Fruit fly (Drosophila melanogaster) whole organism, embryonic: ENCODE measurements around the gene CG17221.

Experiments used
- Adf1 ChIP-seq: fragments of 200-800 bp; sonication (Bioruptor generic); IDR thresholded peaks from 2 replicates; pipeline ENCODE4 v1.3.6; 2022; ENCODE audit warnings: missing biosample characterization, missing genetic modification characterization
- Atf-2 ChIP-seq: fragments of 200-800 bp; sonication (Bioruptor generic); optimal IDR thresholded peaks from 2 replicates; lab custom pipeline; 2016; ENCODE audit warnings: missing biosample characterization, missing genetic modification characterization
- CG11398 ChIP-seq: fragments of 200-800 bp; sonication (Bioruptor generic); optimal IDR thresholded peaks from 2 replicates; lab custom pipeline; 2016; ENCODE audit warnings: missing biosample characterization, missing genetic modification characterization
- CG12659 ChIP-seq: fragments of 200-800 bp; sonication (Bioruptor generic); optimal IDR thresholded peaks from 3 replicates; lab custom pipeline; 2017; ENCODE audit warnings: mild to moderate bottlenecking, missing biosample characterization, missing genetic modification reagents, missing genetic modification characterization
- CG13624 ChIP-seq: fragments of 200-800 bp; sonication (Bioruptor generic); optimal IDR thresholded peaks from 2 replicates; lab custom pipeline; 2016; ENCODE audit warnings: missing biosample characterization, missing genetic modification characterization
- CG13775 ChIP-seq: fragments of 200-800 bp; sonication (Bioruptor generic); optimal IDR thresholded peaks from 3 replicates; lab custom pipeline; 2017; ENCODE audit warnings: missing biosample characterization, mild to moderate bottlenecking, missing genetic modification characterization
- CG13894 ChIP-seq: fragments of 200-800 bp; sonication (Bioruptor generic); optimal IDR thresholded peaks from 3 replicates; lab custom pipeline; 2018; ENCODE audit warnings: missing biosample characterization, mild to moderate bottlenecking, missing genetic modification characterization, moderate library complexity
- CG15011 ChIP-seq: fragments of 200-800 bp; sonication (Bioruptor generic); optimal IDR thresholded peaks from 3 replicates; lab custom pipeline; 2018; ENCODE audit warnings: missing biosample characterization, mild to moderate bottlenecking, missing genetic modification characterization
- CG16815 ChIP-seq: fragments of 200-800 bp; sonication (Bioruptor generic); optimal IDR thresholded peaks from 3 replicates; lab custom pipeline; 2017; ENCODE audit warnings: missing biosample characterization, mild to moderate bottlenecking, missing genetic modification characterization
- CG17361 ChIP-seq: fragments of 200-800 bp; sonication (Bioruptor generic); IDR thresholded peaks from 3 replicates; pipeline ENCODE4 v1.3.6; 2022; ENCODE audit warnings: missing biosample characterization, missing genetic modification characterization
- CG18011 ChIP-seq: fragments of 200-800 bp; sonication (Bioruptor generic); optimal IDR thresholded peaks from 2 replicates; lab custom pipeline; 2017; ENCODE audit warnings: missing biosample characterization, missing genetic modification characterization, mild to moderate bottlenecking, moderate library complexity, missing genotype
- CG18619 ChIP-seq: fragments of 200-800 bp; sonication (Bioruptor generic); optimal IDR thresholded peaks from 3 replicates; lab custom pipeline; 2017; ENCODE audit warnings: missing biosample characterization, mild to moderate bottlenecking, missing genetic modification characterization
- CG2116 ChIP-seq: fragments of 200-800 bp; sonication (Bioruptor generic); optimal IDR thresholded peaks from 3 replicates; lab custom pipeline; 2018; ENCODE audit warnings: missing biosample characterization, mild to moderate bottlenecking, missing genetic modification characterization
- CG30403 ChIP-seq: fragments of 200-800 bp; sonication (Bioruptor generic); optimal IDR thresholded peaks from 3 replicates; lab custom pipeline; 2016; ENCODE audit warnings: missing biosample characterization, missing genetic modification characterization
- CG31388 ChIP-seq: fragments of 200-800 bp; sonication (Bioruptor generic); optimal IDR thresholded peaks from 2 replicates; lab custom pipeline; 2016; ENCODE audit warnings: missing biosample characterization, missing genetic modification characterization
- CG34224 ChIP-seq: fragments of 200-800 bp; sonication (Bioruptor generic); IDR thresholded peaks from 3 replicates; pipeline ENCODE4 v1.3.6; 2022; ENCODE audit warnings: missing biosample characterization, missing genetic modification characterization; ENCODE audit not compliant: partially characterized antibody
- CG3847 ChIP-seq: fragments of 200-800 bp; sonication (Bioruptor generic); IDR thresholded peaks from 2 replicates; pipeline ENCODE4 v1.3.6; 2022; ENCODE audit warnings: missing biosample characterization, missing genetic modification characterization
- CG4707 ChIP-seq: fragments of 200-800 bp; sonication (Bioruptor generic); optimal IDR thresholded peaks from 2 replicates; lab custom pipeline; 2018; ENCODE audit warnings: missing biosample characterization, mild to moderate bottlenecking, missing genetic modification characterization, moderate library complexity
- CG7839 ChIP-seq: fragments of 200-800 bp; sonication (Bioruptor generic); optimal IDR thresholded peaks from 3 replicates; lab custom pipeline; 2018; ENCODE audit warnings: missing biosample characterization, mild to moderate bottlenecking, missing genetic modification characterization, moderate library complexity
- CG7963 ChIP-seq: fragments of 200-800 bp; sonication (Bioruptor generic); IDR thresholded peaks from 3 replicates; pipeline ENCODE4 v1.3.6; 2022; ENCODE audit warnings: missing biosample characterization, missing genetic modification characterization; ENCODE audit not compliant: partially characterized antibody
- CG7987 ChIP-seq: fragments of 200-800 bp; sonication (Bioruptor generic); optimal IDR thresholded peaks from 2 replicates; lab custom pipeline; 2018; ENCODE audit warnings: missing biosample characterization, mild to moderate bottlenecking, missing genetic modification characterization, moderate library complexity
- CG9727 ChIP-seq: fragments of 200-800 bp; sonication (Bioruptor generic); optimal IDR thresholded peaks from 3 replicates; lab custom pipeline; 2017; ENCODE audit warnings: missing biosample characterization, mild to moderate bottlenecking, missing genetic modification characterization
- CTCF ChIP-seq: fragments of 200-800 bp; sonication (Bioruptor generic); optimal IDR thresholded peaks from 2 replicates; lab custom pipeline; 2017; ENCODE audit warnings: missing biosample characterization, mild to moderate bottlenecking, missing genetic modification characterization, moderate library complexity
- CoRest ChIP-seq: fragments of 200-800 bp; sonication (Bioruptor generic); optimal IDR thresholded peaks from 3 replicates; lab custom pipeline; 2018; ENCODE audit warnings: missing biosample characterization, mild to moderate bottlenecking, missing genetic modification characterization, moderate library complexity
- D19A ChIP-seq: fragments of 200-800 bp; optimal IDR thresholded peaks from 3 replicates; lab custom pipeline; 2019; ENCODE audit warnings: missing biosample characterization, mild to moderate bottlenecking, missing genetic modification characterization, moderate library complexity
- Dll ChIP-seq: fragments of 200-800 bp; sonication (Bioruptor generic); IDR thresholded peaks from 4 replicates; pipeline ENCODE4 v1.3.6; 2022; ENCODE audit warnings: missing biosample characterization, missing genetic modification characterization; ENCODE audit not compliant: partially characterized antibody
- Elba2 ChIP-seq: fragments of 200-800 bp; sonication (Bioruptor generic); optimal IDR thresholded peaks from 3 replicates; lab custom pipeline; 2016; ENCODE audit warnings: missing biosample characterization, missing genetic modification characterization
- HLH4C ChIP-seq: fragments of 200-800 bp; sonication (Bioruptor generic); IDR thresholded peaks from 3 replicates; pipeline ENCODE4 v1.3.6; 2022; ENCODE audit warnings: missing biosample characterization, missing genetic modification characterization; ENCODE audit not compliant: partially characterized antibody
- Med ChIP-seq: fragments of 200-800 bp; sonication (Bioruptor generic); peaks from one replicate; lab custom pipeline; 2016; ENCODE audit warnings: missing biosample characterization, missing genetic modification characterization, mild to moderate bottlenecking, inconsistent platforms, moderate library complexity
- NC2α ChIP-seq: fragments of 200-800 bp; sonication (Bioruptor generic); optimal IDR thresholded peaks from 2 replicates; lab custom pipeline; 2016; ENCODE audit warnings: missing biosample characterization, missing genetic modification characterization
- NC2β ChIP-seq: fragments of 200-800 bp; sonication (Bioruptor generic); optimal IDR thresholded peaks from 2 replicates; lab custom pipeline; 2016; ENCODE audit warnings: missing biosample characterization, missing genetic modification characterization
- Rx ChIP-seq: fragments of 200-800 bp; sonication (Bioruptor generic); IDR thresholded peaks from 2 replicates; pipeline ENCODE4 v1.3.6; 2022; ENCODE audit warnings: missing biosample characterization, missing genetic modification characterization
- YL-1 ChIP-seq: fragments of 200-800 bp; sonication (Bioruptor generic); optimal IDR thresholded peaks from 3 replicates; lab custom pipeline; 2017; ENCODE audit warnings: missing biosample characterization, mild to moderate bottlenecking, missing genetic modification characterization
- ac ChIP-seq: fragments of 200-800 bp; sonication (Bioruptor generic); optimal IDR thresholded peaks from 3 replicates; lab custom pipeline; 2017; ENCODE audit warnings: missing biosample characterization, mild to moderate bottlenecking, missing genetic modification characterization
- ase ChIP-seq: fragments of 200-800 bp; sonication (Bioruptor generic); IDR thresholded peaks from 3 replicates; pipeline ENCODE4 v1.3.6; 2022; ENCODE audit warnings: missing biosample characterization, missing genetic modification characterization
- cas ChIP-seq: fragments of 200-800 bp; sonication (Bioruptor generic); IDR thresholded peaks from 2 replicates; pipeline ENCODE4 v1.3.6; 2022; ENCODE audit warnings: missing biosample characterization, missing genetic modification characterization
- cg ChIP-seq: fragments of 200-800 bp; sonication (Bioruptor generic); optimal IDR thresholded peaks from 3 replicates; lab custom pipeline; 2019; ENCODE audit warnings: missing biosample characterization, mild to moderate bottlenecking, missing genetic modification characterization, moderate library complexity
- croc ChIP-seq: fragments of 200-800 bp; sonication (Bioruptor generic); conservative IDR thresholded peaks from 3 replicates; pipeline ENCODE4 v1.3.6; 2022; ENCODE audit warnings: missing biosample characterization, missing genetic modification characterization
- exex ChIP-seq: fragments of 200-800 bp; sonication (Bioruptor generic); optimal IDR thresholded peaks from 4 replicates; lab custom pipeline; 2018; ENCODE audit warnings: missing biosample characterization, mild to moderate bottlenecking, missing genetic modification characterization, moderate library complexity
- fd3F ChIP-seq: fragments of 200-800 bp; sonication (Bioruptor generic); optimal IDR thresholded peaks from 2 replicates; lab custom pipeline; 2018; ENCODE audit warnings: missing biosample characterization, mild to moderate bottlenecking, missing genetic modification characterization, moderate library complexity
- fu2 ChIP-seq: fragments of 200-800 bp; sonication (Bioruptor generic); optimal IDR thresholded peaks from 2 replicates; lab custom pipeline; 2016; ENCODE audit warnings: missing biosample characterization, missing genetic modification characterization
- inv ChIP-seq: fragments of 200-800 bp; sonication (Bioruptor generic); IDR thresholded peaks from 2 replicates; pipeline ENCODE4 v1.3.6; 2022; ENCODE audit warnings: missing biosample characterization, missing genetic modification characterization; ENCODE audit not compliant: partially characterized antibody
- lilli ChIP-seq: fragments of 200-800 bp; sonication (Bioruptor generic); optimal IDR thresholded peaks from 3 replicates; lab custom pipeline; 2016; ENCODE audit warnings: missing biosample characterization, missing genetic modification characterization
- lov ChIP-seq, 2 experiments: fragments of 200-800 bp in 1 of 2; fragments of >200 bp in 1 of 2; sonication (Bioruptor generic) in 1 of 2; IDR thresholded peaks in 1 of 2; optimal IDR thresholded peaks in 1 of 2; 2 replicates in 1 of 2; 3 replicates in 1 of 2; pipeline versions ENCODE4 v1.3.6 to Lab custom; 2017 to 2022; ENCODE audit warnings: missing biosample characterization in 1 of 2, missing genetic modification characterization in 1 of 2
- mld ChIP-seq: fragments of 200-800 bp; sonication (Bioruptor generic); IDR thresholded peaks from 3 replicates; pipeline ENCODE4 v1.3.6; 2022; ENCODE audit warnings: missing biosample characterization, missing genetic modification characterization; ENCODE audit not compliant: partially characterized antibody
- org-1 ChIP-seq: fragments of 200-800 bp; sonication (Bioruptor generic); optimal IDR thresholded peaks from 2 replicates; lab custom pipeline; 2017; ENCODE audit warnings: missing biosample characterization, missing genetic modification characterization
- pfk ChIP-seq: fragments of 200-800 bp; sonication (Bioruptor generic); optimal IDR thresholded peaks from 2 replicates; lab custom pipeline; 2018; ENCODE audit warnings: missing biosample characterization, mild to moderate bottlenecking, missing genetic modification characterization, moderate library complexity
- sob ChIP-seq: fragments of 200-800 bp; sonication (Bioruptor generic); IDR thresholded peaks from 2 replicates; pipeline ENCODE4 v1.3.6; 2022; ENCODE audit warnings: missing biosample characterization, missing genetic modification characterization
- sqz ChIP-seq: fragments of 200-800 bp; sonication (Bioruptor generic); optimal IDR thresholded peaks from 3 replicates; lab custom pipeline; 2018; ENCODE audit warnings: missing biosample characterization, mild to moderate bottlenecking, missing genetic modification characterization
- tin ChIP-seq: fragments of 200-800 bp; sonication (Bioruptor generic); optimal IDR thresholded peaks from 3 replicates; lab custom pipeline; 2016; ENCODE audit warnings: missing biosample characterization, missing genetic modification characterization

The CG17221 gene

DNA sequence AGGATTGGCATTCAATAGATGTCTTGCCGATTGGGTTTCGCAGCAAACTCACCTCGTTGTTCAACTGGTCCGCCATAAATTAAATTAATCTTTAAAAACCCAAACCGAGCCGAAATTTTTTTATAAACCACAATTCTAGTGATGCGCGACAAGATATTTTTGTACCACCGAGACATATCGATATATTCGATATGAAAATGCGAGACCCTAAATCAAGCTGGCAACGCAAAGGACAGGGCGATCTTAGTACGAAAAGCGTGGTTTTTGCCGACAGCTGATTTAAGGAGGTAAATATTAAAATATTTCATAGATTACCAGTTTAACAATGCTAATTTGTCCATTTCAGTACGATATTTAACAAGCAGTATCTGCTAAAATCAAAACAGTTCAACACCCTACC, 10.8 kb upstream of the CG17221 start, which contains the start of the genes Sf3b2 and CG17219 (continued):
- TF ChIP-seq CG13894 (tag; lab: Kevin White, UChicago) (no peak), CG7987 (GFP tag; lab: Kevin White, UChicago) (no peak), org-1 (no peak), CG2116 (GFP tag; lab: Kevin White, UChicago) (peak; percentile 56), sqz (GFP tag; lab: Kevin White, UChicago) (no peak), Dll (GFP tag; lab: Robert Waterston, UW) (peak; percentile 76), CG13775 (GFP tag; lab: Kevin White, UChicago) (no peak), cg (GFP tag; lab: Kevin White, UChicago) (no peak), Atf-2 (GFP tag; lab: Kevin White, UChicago) (no peak), exex (tag; lab: Kevin White, UChicago) (no peak), CG7963 (GFP tag; lab: Robert Waterston, UW) (peak; percentile 49; the same call in 1 of the 3 replicates), CG15011 (no peak), CG34224 (peak; percentile 76), ase (GFP tag; lab: Robert Waterston, UW) (no peak), D19A (no peak), CG17361 (GFP tag; lab: Robert Waterston, UW) (no peak), Rx (GFP tag; lab: Robert Waterston, UW) (no peak), YL-1 (GFP tag; lab: Kevin White, UChicago) (peak; percentile 77), CG13624 (GFP tag; lab: Kevin White, UChicago) (peak; percentile 23), mld (0 out of 3 replicates have a peak, but pooled peaks have one; percentile 32), tin (GFP tag; lab: Kevin White, UChicago) (peak; percentile 3), CG3847 (GFP tag; lab: Robert Waterston, UW) (peak; percentile 54), lov (optimal IDR thresholded peaks at IDR 0.05; lab: Kevin White, UChicago) (no peak), lov (GFP tag; IDR thresholded peaks at IDR 0.05; lab: Robert Waterston, UW) (no peak), CG18011 (GFP tag; lab: Kevin White, UChicago) (no peak), CoRest (no peak), CG4707 (GFP tag; lab: Kevin White, UChicago) (no peak), CG9727 (GFP tag; lab: Kevin White, UChicago) (no peak), CG18619 (GFP tag; lab: Kevin White, UChicago) (no peak), croc (no peak), HLH4C (GFP tag; lab: Robert Waterston, UW) (peak; percentile 58; the same call in 2 of the 3 replicates), fd3F (GFP tag; lab: Kevin White, UChicago) (no peak), NC2α (GFP tag; lab: Kevin White, UChicago) (no peak), CTCF (GFP tag; lab: Kevin White, UChicago) (no peak), CG16815 (GFP tag; lab: Kevin White, UChicago) (no peak), lilli (GFP tag; lab: Kevin White, UChicago) (no peak), sob (GFP tag; lab: Robert Waterston, UW) (peak; percentile 25; the same call in 1 of the 2 replicates), inv (GFP tag; lab: Robert Waterston, UW) (peak; percentile 50; the same call in 1 of the 2 replicates), NC2β (GFP tag; lab: Kevin White, UChicago) (peak; percentile 51), fu2 (GFP tag; lab: Kevin White, UChicago) (no peak), CG7839 (tag; lab: Kevin White, UChicago) (no peak), pfk (GFP tag; lab: Kevin White, UChicago) (peak; percentile 22), CG11398 (GFP tag; lab: Kevin White, UChicago) (no peak), cas (GFP tag; lab: Robert Waterston, UW) (no peak), Adf1 (GFP tag; lab: Robert Waterston, UW) (no peak), CG12659 (peak; percentile 62), Elba2 (GFP tag; lab: Kevin White, UChicago) (no peak), CG30403 (GFP tag; lab: Kevin White, UChicago) (no peak), Med (GFP tag; lab: Kevin White, UChicago) (peak; percentile 90), ac (GFP tag; lab: Kevin White, UChicago) (no peak), CG31388 (no peak)
